Worm (Caenorhabditis elegans): Measurements from ENCODE around the gene K08E5.5.

The K08E5.5 gene

ce11 chrIII:10120076-10120831 is 40.0 kb downstream of the K08E5.5 start, which contains the start of the genes gtf-2H3 and ham-3:
gtf-2H3 (minus strand) TSS chrIII:10120148.
ham-3 (plus strand) TSS chrIII:10120781.
- no peak for TF ChIP-seq unc-62 (GFP tag; optimal IDR thresholded peaks at IDR 0.05)

DNA sequence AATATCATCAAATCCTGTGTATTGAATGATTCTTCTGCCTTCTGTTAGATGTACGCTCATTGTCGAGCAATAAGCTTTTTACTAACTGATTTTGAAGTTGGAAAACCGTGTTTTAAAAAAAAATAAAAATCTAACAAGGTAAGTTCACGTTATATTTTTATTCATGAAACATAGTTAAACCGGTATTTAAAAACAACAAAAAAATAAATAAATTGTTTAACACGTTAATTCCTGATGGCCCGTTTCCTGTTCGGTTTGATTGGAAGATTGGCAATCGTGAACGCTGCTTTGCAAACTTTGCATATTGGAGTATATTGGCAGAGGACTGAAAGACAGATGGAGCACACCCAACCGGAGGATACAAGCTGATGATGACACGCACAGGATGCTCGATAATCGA is 41.5 kb downstream of the K08E5.5 start, which contains the start of gene ZK1128.3:
Gene ZK1128.3 (minus strand): TSS at position 101 of the 400 bp plus-strand sequence.
- TF ChIP-seq unc-62 (GFP tag; optimal IDR thresholded peaks at IDR 0.05) = no peak

DNA sequence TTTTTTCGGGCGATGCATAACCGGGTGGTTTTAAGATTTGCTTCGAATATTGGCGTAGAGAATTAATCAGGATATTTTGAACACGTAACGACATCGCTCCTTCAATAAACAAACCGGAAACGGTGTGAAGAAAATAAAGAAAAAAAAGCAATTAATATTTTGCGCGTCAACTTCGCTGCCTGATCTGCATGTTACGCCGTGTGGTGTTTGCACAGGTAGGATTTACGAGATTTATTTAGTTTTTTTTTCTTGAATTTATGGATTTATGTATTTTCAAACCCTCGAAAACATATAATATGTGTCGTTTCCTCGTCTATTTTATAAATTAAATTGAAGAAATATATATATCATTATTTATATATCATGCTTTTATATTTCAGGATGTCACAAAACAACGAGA is 45.6 kb downstream of the K08E5.5 start, which contains the start of the genes ZK1128.1 and mett-10:
Gene ZK1128.1 (minus strand): TSS at position 99 of the 400 bp plus-strand sequence.
Gene mett-10 (plus strand): TSS at position 375 of the 400 bp plus-strand sequence.
- TF ChIP-seq unc-62 (GFP tag; optimal IDR thresholded peaks at IDR 0.05) = no peak

DNA sequence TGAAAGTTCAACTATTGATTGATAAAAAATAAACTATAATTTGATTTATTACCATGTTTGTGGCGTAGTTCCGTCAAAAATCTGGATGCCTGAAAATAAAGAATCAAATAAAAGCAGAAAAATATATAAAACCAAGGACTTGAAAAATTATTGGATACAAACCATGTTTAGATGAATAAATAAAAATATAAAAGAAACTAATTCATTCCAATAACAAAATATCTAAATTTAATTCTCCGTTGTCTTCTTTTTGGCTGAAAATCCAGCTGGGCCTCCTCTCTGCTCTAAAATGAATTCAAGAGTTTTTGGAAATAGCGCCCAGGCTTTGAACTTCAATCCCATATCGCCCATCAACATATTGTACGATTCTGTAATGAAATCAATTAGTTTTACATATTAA is 47.3 kb downstream of the K08E5.5 start, which contains the start of gene vps-29:
Gene vps-29 (minus strand): TSS at position 101 of the 400 bp plus-strand sequence.
- no peak for TF ChIP-seq unc-62 (GFP tag; optimal IDR thresholded peaks at IDR 0.05)

Data from whole organism, dauer.